Fruit fly (Drosophila melanogaster) whole organism, embryonic: ENCODE measurements around the gene Dh31.

ENCODE experiments used
- Antp ChIP-seq: fragments of 200-800 bp; sonication (Bioruptor generic); optimal IDR thresholded peaks from 3 replicates; lab custom pipeline; 2016; ENCODE audit warnings: missing biosample characterization, missing genetic modification characterization
- BEAF-32 ChIP-seq: fragments of 200-800 bp; sonication (Bioruptor generic); optimal IDR thresholded peaks from 3 replicates; lab custom pipeline; 2017; ENCODE audit warnings: missing biosample characterization, missing genetic modification characterization, mild to moderate bottlenecking, moderate library complexity, missing genetic modification reagents
- CG10147 ChIP-seq: fragments of 200-800 bp; sonication (Bioruptor generic); optimal IDR thresholded peaks from 2 replicates; lab custom pipeline; 2019; ENCODE audit warnings: missing biosample characterization, mild to moderate bottlenecking, missing genetic modification characterization, moderate library complexity
- CG11247 ChIP-seq: fragments of 200-800 bp; sonication (Bioruptor generic); IDR thresholded peaks from 2 replicates; pipeline ENCODE4 v1.3.6; 2022; ENCODE audit warnings: missing biosample characterization, missing genetic modification characterization
- CG1233 ChIP-seq: fragments of 200-800 bp; sonication (Bioruptor generic); optimal IDR thresholded peaks from 4 replicates; lab custom pipeline; 2018; ENCODE audit warnings: missing biosample characterization, mild to moderate bottlenecking, missing genetic modification characterization
- CG12769 ChIP-seq: fragments of 200-800 bp; sonication (Bioruptor generic); optimal IDR thresholded peaks from 2 replicates; lab custom pipeline; 2019; ENCODE audit warnings: missing biosample characterization, mild to moderate bottlenecking, missing genetic modification characterization, moderate library complexity
- CG14667 ChIP-seq: fragments of 200-800 bp; sonication (Bioruptor generic); IDR thresholded peaks from 2 replicates; pipeline ENCODE4 v1.3.6; 2022; ENCODE audit warnings: missing biosample characterization, missing genetic modification characterization
- CG15696 ChIP-seq: fragments of 200-800 bp; sonication (Bioruptor generic); optimal IDR thresholded peaks from 2 replicates; lab custom pipeline; 2019; ENCODE audit warnings: missing biosample characterization, mild to moderate bottlenecking, missing genetic modification characterization, moderate library complexity
- CG18011 ChIP-seq: fragments of 200-800 bp; sonication (Bioruptor generic); optimal IDR thresholded peaks from 2 replicates; lab custom pipeline; 2017; ENCODE audit warnings: missing biosample characterization, missing genetic modification characterization, mild to moderate bottlenecking, moderate library complexity, missing genotype
- CG30403 ChIP-seq: fragments of 200-800 bp; sonication (Bioruptor generic); optimal IDR thresholded peaks from 3 replicates; lab custom pipeline; 2016; ENCODE audit warnings: missing biosample characterization, missing genetic modification characterization
- CG31224 ChIP-seq: fragments of 200-800 bp; sonication (Bioruptor generic); IDR thresholded peaks from 2 replicates; pipeline ENCODE4 v1.3.6; 2022; ENCODE audit warnings: missing biosample characterization, missing genetic modification characterization
- CG32767 ChIP-seq: fragments of 200-800 bp; sonication (Bioruptor generic); IDR thresholded peaks from 2 replicates; pipeline ENCODE4 v1.3.6; 2022; ENCODE audit warnings: missing biosample characterization, missing genetic modification characterization
- CG4360 ChIP-seq: fragments of 200-800 bp; sonication (Bioruptor generic); IDR thresholded peaks from 2 replicates; pipeline ENCODE4 v1.3.6; 2022; ENCODE audit warnings: missing biosample characterization, missing genetic modification characterization
- CG6175 ChIP-seq: fragments of 200-800 bp; sonication (Bioruptor generic); IDR thresholded peaks from 3 replicates; pipeline ENCODE4 v1.3.6; 2022; ENCODE audit warnings: missing biosample characterization, missing genetic modification characterization
- CG6683 ChIP-seq: fragments of 200-800 bp; sonication (Bioruptor generic); optimal IDR thresholded peaks from 2 replicates; lab custom pipeline; 2017; ENCODE audit warnings: missing biosample characterization, mild to moderate bottlenecking, missing genetic modification characterization, missing genetic modification reagents
- CG7357 ChIP-seq: fragments of 200-800 bp; sonication (Bioruptor generic); IDR thresholded peaks from 3 replicates; pipeline ENCODE4 v1.3.6; 2022; ENCODE audit warnings: missing biosample characterization, missing genetic modification characterization
- CG7839 ChIP-seq: fragments of 200-800 bp; sonication (Bioruptor generic); optimal IDR thresholded peaks from 3 replicates; lab custom pipeline; 2018; ENCODE audit warnings: missing biosample characterization, mild to moderate bottlenecking, missing genetic modification characterization, moderate library complexity
- CG8359 ChIP-seq: fragments of 200-800 bp; sonication (Bioruptor generic); optimal IDR thresholded peaks from 2 replicates; lab custom pipeline; 2017; ENCODE audit warnings: missing biosample characterization, mild to moderate bottlenecking, missing genetic modification characterization, borderline replicate concordance
- CG8388 ChIP-seq: fragments of 200-800 bp; sonication (Bioruptor generic); optimal IDR thresholded peaks from 2 replicates; lab custom pipeline; 2019; ENCODE audit warnings: missing biosample characterization, mild to moderate bottlenecking, missing genetic modification characterization, moderate library complexity
- CG8478 ChIP-seq: fragments of >200 bp; optimal IDR thresholded peaks from 2 replicates; lab custom pipeline; 2018
- CoRest ChIP-seq: fragments of 200-800 bp; sonication (Bioruptor generic); optimal IDR thresholded peaks from 3 replicates; lab custom pipeline; 2018; ENCODE audit warnings: missing biosample characterization, mild to moderate bottlenecking, missing genetic modification characterization, moderate library complexity
- E2f2 ChIP-seq: fragments of 200-800 bp; sonication (Bioruptor generic); IDR thresholded peaks from 2 replicates; pipeline ENCODE4 v1.3.6; 2022; ENCODE audit warnings: missing biosample characterization, missing genetic modification characterization
- Fer2 ChIP-seq: fragments of 200-800 bp; sonication (Bioruptor generic); optimal IDR thresholded peaks from 2 replicates; lab custom pipeline; 2018; ENCODE audit warnings: missing biosample characterization, mild to moderate bottlenecking, missing genetic modification characterization, moderate library complexity
- Fer3 ChIP-seq: fragments of 200-800 bp; sonication (Bioruptor generic); optimal IDR thresholded peaks from 2 replicates; lab custom pipeline; 2018; ENCODE audit warnings: missing biosample characterization, mild to moderate bottlenecking, missing genetic modification characterization, moderate library complexity
- HLH3B ChIP-seq: fragments of 200-800 bp; sonication (Bioruptor generic); IDR thresholded peaks from 2 replicates; pipeline ENCODE4 v1.3.6; 2022; ENCODE audit warnings: missing biosample characterization, missing genetic modification characterization
- Hr78 ChIP-seq, 2 experiments: fragments of 200-800 bp in 1 of 2; fragments of >200 bp in 1 of 2; sonication (Bioruptor generic) in 1 of 2; optimal IDR thresholded peaks; 2 replicates each; lab custom pipeline; 2017 to 2019; ENCODE audit warnings: missing biosample characterization in 2 of 2, missing genetic modification characterization in 2 of 2, mild to moderate bottlenecking in 1 of 2, moderate library complexity in 1 of 2
- NK7.1 ChIP-seq: fragments of 200-800 bp; sonication (Bioruptor generic); optimal IDR thresholded peaks from 3 replicates; lab custom pipeline; 2016; ENCODE audit warnings: missing biosample characterization, missing genetic modification characterization
- Nf-YA ChIP-seq: fragments of 200-800 bp; sonication (Bioruptor generic); IDR thresholded peaks from 2 replicates; pipeline ENCODE4 v1.3.6; 2022; ENCODE audit warnings: missing biosample characterization, missing genetic modification characterization
- Side ChIP-seq: fragments of 200-800 bp; sonication (Bioruptor generic); optimal IDR thresholded peaks from 2 replicates; lab custom pipeline; 2016; ENCODE audit warnings: missing biosample characterization, missing genetic modification characterization
- Tbp ChIP-seq: fragments of >200 bp; optimal IDR thresholded peaks from 2 replicates; lab custom pipeline; 2018; ENCODE audit warnings: missing biosample characterization, missing genetic modification characterization
- ac ChIP-seq: fragments of 200-800 bp; sonication (Bioruptor generic); optimal IDR thresholded peaks from 3 replicates; lab custom pipeline; 2017; ENCODE audit warnings: missing biosample characterization, mild to moderate bottlenecking, missing genetic modification characterization
- ato ChIP-seq: fragments of 200-800 bp; sonication (Bioruptor generic); IDR thresholded peaks from 2 replicates; pipeline ENCODE4 v1.3.6; 2022; ENCODE audit warnings: missing biosample characterization, missing genetic modification characterization; ENCODE audit not compliant: partially characterized antibody
- bsh ChIP-seq, 2 experiments: fragments of 200-800 bp; sonication (Bioruptor generic); optimal IDR thresholded peaks; 2 replicates each; lab custom pipeline; 2017 to 2018; ENCODE audit warnings: mild to moderate bottlenecking in 2 of 2, missing biosample characterization in 2 of 2, missing genetic modification characterization in 2 of 2, moderate library complexity in 1 of 2
- chinmo ChIP-seq: fragments of 200-800 bp; sonication (Bioruptor generic); IDR thresholded peaks from 4 replicates; pipeline ENCODE4 v1.3.6; 2022; ENCODE audit warnings: missing biosample characterization, missing genetic modification characterization; ENCODE audit not compliant: partially characterized antibody
- chm ChIP-seq: fragments of 200-800 bp; sonication (Bioruptor generic); IDR thresholded peaks from 2 replicates; pipeline ENCODE4 v1.3.6; 2022; ENCODE audit warnings: missing biosample characterization, missing genetic modification characterization
- fd96Cb ChIP-seq: fragments of 200-800 bp; sonication (Bioruptor generic); optimal IDR thresholded peaks from 2 replicates; lab custom pipeline; 2018; ENCODE audit warnings: missing biosample characterization, mild to moderate bottlenecking, missing genetic modification characterization, moderate library complexity
- h ChIP-seq: fragments of >200 bp; optimal IDR thresholded peaks from 2 replicates; lab custom pipeline; 2017
- nom ChIP-seq: fragments of 200-800 bp; sonication (Bioruptor generic); optimal IDR thresholded peaks from 2 replicates; lab custom pipeline; 2017; ENCODE audit warnings: missing biosample characterization, missing genetic modification characterization, mild to moderate bottlenecking, moderate library complexity, missing genetic modification reagents
- odd ChIP-seq: fragments of 200-800 bp; sonication (Bioruptor generic); optimal IDR thresholded peaks from 2 replicates; lab custom pipeline; 2017; ENCODE audit warnings: missing biosample characterization, mild to moderate bottlenecking, missing genetic modification characterization
- pho ChIP-seq: fragments of 200-800 bp; sonication (Bioruptor generic); optimal IDR thresholded peaks from 2 replicates; lab custom pipeline; 2016; ENCODE audit warnings: missing biosample characterization, missing genetic modification characterization
- pita ChIP-seq: fragments of 200-800 bp; sonication (Bioruptor generic); optimal IDR thresholded peaks from 2 replicates; lab custom pipeline; 2017; ENCODE audit warnings: missing biosample characterization, mild to moderate bottlenecking, missing genetic modification characterization
- run ChIP-seq: fragments of 200-800 bp; sonication (Bioruptor generic); optimal IDR thresholded peaks from 3 replicates; lab custom pipeline; 2018; ENCODE audit warnings: missing biosample characterization, mild to moderate bottlenecking, missing genetic modification characterization
- sens ChIP-seq: fragments of 200-800 bp; sonication (Bioruptor generic); peaks from one replicate; lab custom pipeline; 2016; ENCODE audit warnings: missing biosample characterization, missing genetic modification characterization
- sima ChIP-seq: fragments of 200-800 bp; sonication (Bioruptor generic); optimal IDR thresholded peaks from 2 replicates; lab custom pipeline; 2016; ENCODE audit warnings: missing biosample characterization, missing genetic modification characterization
- slp2 ChIP-seq: fragments of 200-800 bp; sonication (Bioruptor generic); optimal IDR thresholded peaks from 2 replicates; lab custom pipeline; 2016; ENCODE audit warnings: missing biosample characterization, missing genetic modification characterization
- sug ChIP-seq: fragments of 200-800 bp; optimal IDR thresholded peaks from 2 replicates; lab custom pipeline; 2019; ENCODE audit warnings: missing biosample characterization, mild to moderate bottlenecking, missing genetic modification characterization, moderate library complexity
- tup ChIP-seq: fragments of 200-800 bp; sonication (Bioruptor generic); optimal IDR thresholded peaks from 2 replicates; lab custom pipeline; 2016; ENCODE audit warnings: missing biosample characterization, mild to moderate bottlenecking, missing genetic modification characterization, moderate library complexity
- unpg ChIP-seq: fragments of 200-800 bp; sonication (Bioruptor generic); optimal IDR thresholded peaks from 3 replicates; lab custom pipeline; 2018; ENCODE audit warnings: missing biosample characterization, mild to moderate bottlenecking, missing genetic modification characterization, moderate library complexity
- vfl ChIP-seq: fragments of 200-800 bp; sonication (Bioruptor generic); optimal IDR thresholded peaks from 2 replicates; lab custom pipeline; 2016; ENCODE audit warnings: missing biosample characterization, missing genetic modification characterization
- zfh2 ChIP-seq: fragments of 200-800 bp; sonication (Bioruptor generic); optimal IDR thresholded peaks from 2 replicates; lab custom pipeline; 2016; ENCODE audit warnings: missing biosample characterization, missing genetic modification characterization

Dh31 gene

DNA sequence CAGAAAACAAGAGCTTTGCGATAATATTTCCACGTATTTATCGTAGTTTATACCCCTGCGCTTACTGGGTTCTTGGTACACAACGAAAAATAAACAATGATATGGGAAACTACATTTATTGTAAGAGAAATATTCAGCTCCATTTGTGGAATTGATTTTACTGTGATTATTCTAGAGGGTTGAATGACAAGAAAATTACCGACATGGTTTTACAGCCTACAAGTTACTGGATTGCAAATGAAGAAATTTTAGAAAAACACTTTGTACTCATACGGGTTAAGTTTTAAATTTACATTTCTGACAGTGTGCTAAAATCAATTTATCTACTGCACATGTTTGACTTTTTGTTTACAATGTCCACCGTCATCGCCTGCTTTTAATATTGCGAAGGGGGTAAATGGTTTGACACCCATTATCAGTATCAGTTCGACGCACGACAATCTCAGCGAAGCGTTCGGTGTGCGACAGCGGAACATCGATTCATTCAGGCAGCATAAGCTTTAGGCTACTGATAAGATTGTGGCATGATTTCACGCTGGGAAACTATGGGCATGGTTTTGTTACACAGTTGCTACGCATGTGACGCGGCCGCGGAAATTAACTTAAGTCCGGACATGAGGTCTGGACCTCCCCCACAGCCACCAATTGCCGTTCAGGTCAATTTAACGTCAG is 44.7 kb downstream of the Dh31 start (continued):
- TF ChIP-seq CG7357 (GFP tag; lab: Robert Waterston, UW), result no peak
- TF ChIP-seq CG31224 (GFP tag; lab: Robert Waterston, UW), result no peak
- peak; percentile 85 for TF ChIP-seq sug
- peak in 1 of 2 experiments; percentile 82 for TF ChIP-seq Hr78 (GFP tag; optimal IDR thresholded peaks at IDR 0.05; lab: Kevin White, UChicago)
- TF ChIP-seq Side (GFP tag; lab: Kevin White, UChicago), result peak; percentile 5
- TF ChIP-seq pita (GFP tag; lab: Kevin White, UChicago), result no peak
- no peak for TF ChIP-seq CG18011 (GFP tag; lab: Kevin White, UChicago)
- peak; percentile 47 for TF ChIP-seq CG7839 (tag; lab: Kevin White, UChicago)
- no peak for TF ChIP-seq chm
- peak; percentile 0 for TF ChIP-seq CG15696
- no peak for TF ChIP-seq nom (GFP tag; lab: Kevin White, UChicago)
- no peak for TF ChIP-seq run (tag; lab: Kevin White, UChicago)
- TF ChIP-seq h (lab: Kevin White, UChicago), result no peak
- TF ChIP-seq CG6175 (GFP tag; lab: Robert Waterston, UW), result 0 out of 3 replicates have a peak, but pooled peaks have one; percentile 34
- peak; percentile 18 for TF ChIP-seq slp2 (GFP tag; lab: Kevin White, UChicago)
- TF ChIP-seq BEAF-32 (GFP tag; lab: Kevin White, UChicago), result no peak
- TF ChIP-seq CG10147 (GFP tag; lab: Kevin White, UChicago), result no peak
- no peak for TF ChIP-seq CG1233
- TF ChIP-seq unpg (GFP tag; lab: Kevin White, UChicago), result peak; percentile 39
- TF ChIP-seq Tbp (GFP tag; lab: Kevin White, UChicago), result no peak
- no peak for TF ChIP-seq CG4360 (GFP tag; lab: Robert Waterston, UW)
- TF ChIP-seq CG32767 (GFP tag; lab: Robert Waterston, UW), result no peak
- peak; percentile 24 for TF ChIP-seq CoRest (tag; lab: Kevin White, UChicago)
- no peak for TF ChIP-seq pho (GFP tag; lab: Kevin White, UChicago)
- no peak for TF ChIP-seq Fer2 (tag; lab: Kevin White, UChicago)
- TF ChIP-seq zfh2 (GFP tag; lab: Kevin White, UChicago), result peak; percentile 48
- TF ChIP-seq CG8388 (GFP tag; lab: Kevin White, UChicago), result no peak
- peak; percentile 16 for TF ChIP-seq CG8359
- TF ChIP-seq CG6683, result no peak
- no peak for TF ChIP-seq CG14667 (GFP tag; lab: Robert Waterston, UW)
- TF ChIP-seq HLH3B (GFP tag; lab: Robert Waterston, UW), result peak; percentile 24; the same call in 1 of the 2 replicates
- no peak for TF ChIP-seq NK7.1
- TF ChIP-seq CG30403, result peak; percentile 39
- TF ChIP-seq chinmo (GFP tag; lab: Robert Waterston, UW), result peak; percentile 71; the same call in 1 of the 4 replicates
- TF ChIP-seq sima (GFP tag; lab: Kevin White, UChicago), result no peak
- TF ChIP-seq Nf-YA (GFP tag; lab: Robert Waterston, UW), result no peak
- TF ChIP-seq Antp (GFP tag; lab: Kevin White, UChicago), result no peak
- no peak for TF ChIP-seq odd (GFP tag; lab: Kevin White, UChicago)
- TF ChIP-seq tup (GFP tag; lab: Kevin White, UChicago), result no peak
- TF ChIP-seq bsh (GFP tag; optimal IDR thresholded peaks at IDR 0.05; lab: Kevin White, UChicago), result peak in 1 of 2 experiments; percentile 56
- TF ChIP-seq ac (GFP tag; lab: Kevin White, UChicago), result no peak
- TF ChIP-seq Fer3 (tag; lab: Kevin White, UChicago), result peak; percentile 35
- TF ChIP-seq fd96Cb (tag; lab: Kevin White, UChicago), result no peak
- no peak for TF ChIP-seq CG12769 (tag; lab: Kevin White, UChicago)
- TF ChIP-seq sens (GFP tag; lab: Kevin White, UChicago), result peak; percentile 72
- no peak for TF ChIP-seq CG11247
- TF ChIP-seq CG8478 (lab: Kevin White, UChicago), result no peak
- no peak for TF ChIP-seq ato
- 0 out of 2 replicates have a peak, but pooled peaks have one; percentile 13 for TF ChIP-seq E2f2 (GFP tag; lab: Robert Waterston, UW)
- no peak for TF ChIP-seq vfl (GFP tag; lab: Kevin White, UChicago)
